Worm (Caenorhabditis elegans) whole organism, L3 larva: Measurements from ENCODE around the gene K10D11.5.

Experiments used
- aly-2 ChIP-seq: fragments of 150-350 bp; optimal IDR thresholded peaks from 2 replicates; lab custom pipeline; 2014; ENCODE audit warnings: missing biosample characterization, missing genetic modification characterization
- ama-1 ChIP-seq: fragments of 150-350 bp; optimal IDR thresholded peaks from 2 replicates; lab custom pipeline; 2018
- ceh-28 ChIP-seq: fragments of 150-350 bp; optimal IDR thresholded peaks from 2 replicates; lab custom pipeline; 2014; ENCODE audit warnings: missing biosample characterization, missing genetic modification reagents, missing genetic modification characterization
- daf-12 ChIP-seq: fragments of 150-350 bp; optimal IDR thresholded peaks from 2 replicates; lab custom pipeline; 2014; ENCODE audit warnings: missing biosample characterization, missing genetic modification reagents, missing genetic modification characterization
- egl-27 ChIP-seq: sonication (generic microtip); optimal IDR thresholded peaks from 4 replicates; lab custom pipeline; 2017; ENCODE audit warnings: missing biosample characterization, missing genetic modification reagents, missing genetic modification characterization
- egl-5 ChIP-seq: fragments of 150-350 bp; optimal IDR thresholded peaks from 2 replicates; lab custom pipeline; 2017; ENCODE audit warnings: missing biosample characterization, missing genetic modification reagents, missing genetic modification characterization, inconsistent platforms
- elt-1 ChIP-seq: fragments of 150-350 bp; optimal IDR thresholded peaks from 2 replicates; lab custom pipeline; 2014; ENCODE audit warnings: missing biosample characterization, missing genetic modification characterization
- elt-2 ChIP-seq: sonication (generic microtip); optimal IDR thresholded peaks from 2 replicates; lab custom pipeline; 2016; ENCODE audit warnings: missing genetic modification reagents, mild to moderate bottlenecking, missing genetic modification characterization, missing compliant biosample characterization
- elt-3 ChIP-seq, 3 experiments: fragments of 150-350 bp in 1 of 3; sonication (generic microtip) in 2 of 3; optimal IDR thresholded peaks; 2 replicates in 2 of 3; 4 replicates in 1 of 3; lab custom pipeline; 2014 to 2017; ENCODE audit warnings: missing biosample characterization in 3 of 3, missing genetic modification characterization in 3 of 3
- eor-1 ChIP-seq, 2 experiments: fragments of 150-350 bp; optimal IDR thresholded peaks; 2 replicates each; lab custom pipeline; 2014 to 2018; ENCODE audit warnings: missing biosample characterization in 2 of 2, missing genetic modification characterization in 2 of 2
- fkh-2 ChIP-seq: fragments of 150-350 bp; optimal IDR thresholded peaks from 2 replicates; lab custom pipeline; 2014; ENCODE audit warnings: missing biosample characterization, missing genetic modification reagents, missing genetic modification characterization
- fos-1 ChIP-seq: fragments of 150-350 bp; optimal IDR thresholded peaks from 2 replicates; lab custom pipeline; 2014; ENCODE audit warnings: missing biosample characterization, missing genetic modification characterization
- hmg-11 ChIP-seq: sonication (generic microtip); optimal IDR thresholded peaks from 2 replicates; lab custom pipeline; 2016; ENCODE audit warnings: missing genetic modification characterization, missing compliant biosample characterization
- jun-1 ChIP-seq: fragments of 150-350 bp; optimal IDR thresholded peaks from 2 replicates; lab custom pipeline; 2014; ENCODE audit warnings: missing biosample characterization, missing genetic modification reagents, missing genetic modification characterization
- mdl-1 ChIP-seq: fragments of 150-350 bp; optimal IDR thresholded peaks from 2 replicates; lab custom pipeline; 2014; ENCODE audit warnings: missing biosample characterization, missing genetic modification characterization
- mml-1 ChIP-seq: fragments of 150-350 bp; sonication (generic microtip); optimal IDR thresholded peaks from 3 replicates; lab custom pipeline; 2014; ENCODE audit warnings: missing biosample characterization, missing genetic modification characterization
- nfya-1 ChIP-seq: sonication (generic microtip); optimal IDR thresholded peaks from 2 replicates; lab custom pipeline; 2017; ENCODE audit warnings: missing genetic modification characterization, mild to moderate bottlenecking, missing compliant biosample characterization, antibody characterized with exemption, moderate library complexity; ENCODE audit not compliant: insufficient read depth
- nhr-11 ChIP-seq: fragments of 150-350 bp; optimal IDR thresholded peaks from 2 replicates; lab custom pipeline; 2014; ENCODE audit warnings: missing biosample characterization, missing genetic modification characterization
- nhr-12 ChIP-seq: fragments of 150-350 bp; optimal IDR thresholded peaks from 2 replicates; lab custom pipeline; 2014; ENCODE audit warnings: missing biosample characterization, missing genetic modification characterization
- nhr-23 ChIP-seq: fragments of 150-350 bp; optimal IDR thresholded peaks from 2 replicates; lab custom pipeline; 2014; ENCODE audit warnings: missing biosample characterization, missing genetic modification reagents, missing genetic modification characterization
- nhr-25 ChIP-seq: sonication (generic microtip); optimal IDR thresholded peaks from 2 replicates; lab custom pipeline; 2017; ENCODE audit warnings: missing biosample characterization, missing genetic modification characterization
- nhr-28 ChIP-seq: fragments of 150-350 bp; optimal IDR thresholded peaks from 2 replicates; lab custom pipeline; 2014; ENCODE audit warnings: missing biosample characterization, missing genetic modification characterization
- nhr-67 ChIP-seq: fragments of 150-350 bp; optimal IDR thresholded peaks from 2 replicates; lab custom pipeline; 2014; ENCODE audit warnings: missing biosample characterization, missing genetic modification characterization
- nhr-76 ChIP-seq: fragments of 150-350 bp; sonication (generic microtip); optimal IDR thresholded peaks from 5 replicates; lab custom pipeline; 2014; ENCODE audit warnings: missing biosample characterization, missing genetic modification characterization
- pha-4 ChIP-seq: fragments of 150-350 bp; optimal IDR thresholded peaks from 2 replicates; lab custom pipeline; 2014; ENCODE audit warnings: missing biosample characterization, missing genetic modification reagents, missing genetic modification characterization
- pqm-1 ChIP-seq: fragments of 150-350 bp; optimal IDR thresholded peaks from 2 replicates; lab custom pipeline; 2017; ENCODE audit warnings: missing biosample characterization, missing genetic modification characterization, inconsistent platforms
- sea-2 ChIP-seq: fragments of 150-350 bp; sonication (generic microtip); optimal IDR thresholded peaks from 4 replicates; lab custom pipeline; 2014; ENCODE audit warnings: missing biosample characterization, missing genetic modification reagents, missing genetic modification characterization
- snpc-4 ChIP-seq: fragments of 150-350 bp; optimal IDR thresholded peaks from 2 replicates; lab custom pipeline; 2014; ENCODE audit warnings: missing biosample characterization, missing genetic modification characterization
- tbx-2 ChIP-seq: sonication (generic microtip); optimal IDR thresholded peaks from 2 replicates; lab custom pipeline; 2016; ENCODE audit warnings: mild to moderate bottlenecking, missing genetic modification characterization, missing compliant biosample characterization
- unc-39 ChIP-seq: sonication (generic microtip); optimal IDR thresholded peaks from 4 replicates; lab custom pipeline; 2017; ENCODE audit warnings: missing biosample characterization, missing genetic modification characterization
- unc-62 ChIP-seq: fragments of 150-350 bp; sonication (generic microtip); optimal IDR thresholded peaks from 4 replicates; lab custom pipeline; 2014; ENCODE audit warnings: missing biosample characterization, missing genetic modification reagents, missing genetic modification characterization
- ztf-11 ChIP-seq: fragments of 150-350 bp; optimal IDR thresholded peaks from 2 replicates; lab custom pipeline; 2014; ENCODE audit warnings: missing biosample characterization, missing genetic modification characterization

Gene K10D11.5

ce11 chrIV:12948470-12948869 lies 43.2 kb downstream of the K10D11.5 start, which contains the start of gene F55G11.10:
F55G11.10 (plus strand) TSS chrIV:12948770.
- TF ChIP-seq egl-27 (no peak), nhr-28 (no peak), nhr-11 (tag; lab: Kevin White, UChicago) (no peak), nhr-67 (tag; lab: Kevin White, UChicago) (no peak), ceh-28 (no peak)

- TF ChIP-seq ama-1 (lab: Kevin White, UChicago) (no peak), fos-1 (tag; lab: Kevin White, UChicago) (no peak), daf-12 (tag; lab: Kevin White, UChicago) (no peak), nhr-28 (no peak), jun-1 (tag; lab: Kevin White, UChicago) (no peak), nhr-12 (tag; lab: Kevin White, UChicago) (no peak), mdl-1 (tag; lab: Kevin White, UChicago) (no peak), aly-2 (tag; lab: Kevin White, UChicago) (no peak), egl-5 (no peak), elt-1 (tag; lab: Kevin White, UChicago) (no peak), nhr-76 (tag; lab: Kevin White, UChicago) (no peak), nhr-67 (tag; lab: Kevin White, UChicago) (no peak), mml-1 (tag; lab: Kevin White, UChicago) (no peak), hmg-11 (tag; lab: Kevin White, UChicago) (no peak), ztf-11 (tag; lab: Kevin White, UChicago) (no peak), nfya-1 (tag; lab: Kevin White, UChicago) (no peak), snpc-4 (no peak), elt-2 (tag; lab: Kevin White, UChicago) (no peak), pha-4 (no peak)
Measured at ce11 chrIV:12946488-12946887, 45.2 kb downstream of the K10D11.5 start, which contains the start of gene F55G11.1. F55G11.1 (minus strand) TSS chrIV:12946588.

- TF ChIP-seq eor-1 (tag; optimal IDR thresholded peaks at IDR 0.05; lab: Kevin White, UChicago) (no peak), elt-3 (tag; optimal IDR thresholded peaks at IDR 0.05; lab: Kevin White, UChicago) (no peak), fkh-2 (tag; lab: Kevin White, UChicago) (no peak), nhr-23 (tag; lab: Kevin White, UChicago) (no peak), pha-4 (no peak), sea-2 (GFP tag; lab: Kevin White, UChicago) (no peak), nhr-76 (tag; lab: Kevin White, UChicago) (no peak), nhr-25 (no peak), tbx-2 (tag; lab: Kevin White, UChicago) (no peak), fos-1 (tag; lab: Kevin White, UChicago) (no peak), nhr-12 (tag; lab: Kevin White, UChicago) (no peak), unc-62 (GFP tag; lab: Kevin White, UChicago) (no peak), egl-5 (no peak), unc-39 (tag; lab: Kevin White, UChicago) (no peak)
- TF ChIP-seq, all 47 proteins: peak for 0
Measured at ce11 chrIV:12942633-12943032, 49.0 kb downstream of the K10D11.5 start, which contains the start of gene dct-19. dct-19 (plus strand) TSS chrIV:12942933.

- TF ChIP-seq pqm-1 (tag; lab: Kevin White, UChicago), result no peak
- peak; percentile 5 for TF ChIP-seq elt-2 (tag; lab: Kevin White, UChicago)
- TF ChIP-seq nhr-76 (tag; lab: Kevin White, UChicago), result no peak
- TF ChIP-seq ceh-28, result no peak
Measured at ce11 chrIV:12941254-12941653, 50.4 kb downstream of the K10D11.5 start, which contains the start of gene dod-24. dod-24 (minus strand) TSS chrIV:12941354.
